Fruit fly (Drosophila melanogaster) whole organism, embryonic: ENCODE results near the gene CG9961.

Experiments used
- Awh ChIP-seq: fragments of 200-800 bp; sonication (Bioruptor generic); IDR thresholded peaks from 2 replicates; pipeline ENCODE4, ENCODE4 v1.3.6; 2022; ENCODE audit warnings: missing biosample characterization, missing genetic modification characterization
- Bdp1 ChIP-seq: fragments of 200-800 bp; sonication (Bioruptor generic); optimal IDR thresholded peaks from 3 replicates; lab custom pipeline; 2016; ENCODE audit warnings: missing biosample characterization, missing genetic modification characterization
- CG10147 ChIP-seq: fragments of 200-800 bp; sonication (Bioruptor generic); optimal IDR thresholded peaks from 2 replicates; lab custom pipeline; 2019; ENCODE audit warnings: missing biosample characterization, mild to moderate bottlenecking, missing genetic modification characterization, moderate library complexity
- CG10654 ChIP-seq: fragments of 200-800 bp; sonication (Bioruptor generic); optimal IDR thresholded peaks from 2 replicates; lab custom pipeline; 2016; ENCODE audit warnings: missing biosample characterization, missing genetic modification characterization
- CG11247 ChIP-seq: fragments of 200-800 bp; sonication (Bioruptor generic); IDR thresholded peaks from 2 replicates; pipeline ENCODE4 v1.3.6; 2022; ENCODE audit warnings: missing biosample characterization, missing genetic modification characterization
- CG12104 ChIP-seq: fragments of 200-800 bp; sonication (Bioruptor generic); optimal IDR thresholded peaks from 3 replicates; lab custom pipeline; 2016; ENCODE audit warnings: missing biosample characterization, missing genetic modification characterization
- CG12659 ChIP-seq: fragments of 200-800 bp; sonication (Bioruptor generic); optimal IDR thresholded peaks from 3 replicates; lab custom pipeline; 2017; ENCODE audit warnings: mild to moderate bottlenecking, missing biosample characterization, missing genetic modification reagents, missing genetic modification characterization
- CG1602 ChIP-seq: fragments of 200-800 bp; sonication (Bioruptor generic); optimal IDR thresholded peaks from 3 replicates; lab custom pipeline; 2016; ENCODE audit warnings: missing biosample characterization, missing genetic modification characterization
- CG16813 ChIP-seq: fragments of 200-800 bp; sonication (Bioruptor generic); IDR thresholded peaks from 3 replicates; pipeline ENCODE4 v1.3.6; 2022; ENCODE audit warnings: missing biosample characterization, missing genetic modification characterization; ENCODE audit not compliant: partially characterized antibody
- CG16863 ChIP-seq: fragments of 200-800 bp; sonication (Bioruptor generic); optimal IDR thresholded peaks from 3 replicates; lab custom pipeline; 2016; ENCODE audit warnings: missing biosample characterization, missing genetic modification characterization
- CG1832 ChIP-seq: fragments of 200-800 bp; sonication (Bioruptor generic); optimal IDR thresholded peaks from 2 replicates; lab custom pipeline; 2017; ENCODE audit warnings: missing biosample characterization, mild to moderate bottlenecking, missing genetic modification characterization, inconsistent platforms
- CG2199 ChIP-seq: fragments of 200-800 bp; sonication (Bioruptor generic); IDR thresholded peaks from 3 replicates; pipeline ENCODE4 v1.3.6; 2022; ENCODE audit warnings: missing biosample characterization, missing genetic modification characterization
- CG30431 ChIP-seq: fragments of 200-800 bp; sonication (Bioruptor generic); optimal IDR thresholded peaks from 2 replicates; lab custom pipeline; 2017; ENCODE audit warnings: missing biosample characterization, missing genetic modification characterization
- CG31224 ChIP-seq: fragments of 200-800 bp; sonication (Bioruptor generic); IDR thresholded peaks from 2 replicates; pipeline ENCODE4 v1.3.6; 2022; ENCODE audit warnings: missing biosample characterization, missing genetic modification characterization
- CG3163 ChIP-seq: fragments of 200-800 bp; sonication (Bioruptor generic); optimal IDR thresholded peaks from 3 replicates; lab custom pipeline; 2016; ENCODE audit warnings: missing biosample characterization, missing genetic modification characterization
- CG3838 ChIP-seq: fragments of 200-800 bp; sonication (Bioruptor generic); optimal IDR thresholded peaks from 3 replicates; lab custom pipeline; 2016; ENCODE audit warnings: missing biosample characterization, missing genetic modification characterization
- CG4820 ChIP-seq: fragments of 200-800 bp; sonication (Bioruptor generic); optimal IDR thresholded peaks from 3 replicates; lab custom pipeline; 2016; ENCODE audit warnings: missing biosample characterization, missing genetic modification characterization
- CG4854 ChIP-seq: fragments of 200-800 bp; sonication (Bioruptor generic); optimal IDR thresholded peaks from 2 replicates; lab custom pipeline; 2016; ENCODE audit warnings: missing biosample characterization, missing genetic modification characterization, inconsistent platforms
- CG7786 ChIP-seq: fragments of 200-800 bp; sonication (Bioruptor generic); optimal IDR thresholded peaks from 2 replicates; lab custom pipeline; 2016; ENCODE audit warnings: missing biosample characterization, missing genetic modification characterization
- CG8359 ChIP-seq: fragments of 200-800 bp; sonication (Bioruptor generic); optimal IDR thresholded peaks from 2 replicates; lab custom pipeline; 2017; ENCODE audit warnings: missing biosample characterization, mild to moderate bottlenecking, missing genetic modification characterization, borderline replicate concordance
- CG8478 ChIP-seq: fragments of >200 bp; optimal IDR thresholded peaks from 2 replicates; lab custom pipeline; 2018
- Dfd ChIP-seq, 2 experiments: fragments of >200 bp; optimal IDR thresholded peaks; 2 replicates each; lab custom pipeline; 2017; ENCODE audit warnings: missing biosample characterization in 2 of 2, missing genetic modification characterization in 2 of 2
- Kr ChIP-seq: fragments of 200-800 bp; sonication (Bioruptor generic); optimal IDR thresholded peaks from 2 replicates; lab custom pipeline; 2017; ENCODE audit warnings: missing biosample characterization, mild to moderate bottlenecking, missing genetic modification characterization
- Lhr ChIP-seq: fragments of 200-800 bp; sonication (Bioruptor generic); optimal IDR thresholded peaks from 3 replicates; lab custom pipeline; 2017; ENCODE audit warnings: mild to moderate bottlenecking, missing biosample characterization, missing genetic modification reagents, missing genetic modification characterization
- Lpt ChIP-seq: fragments of >200 bp; optimal IDR thresholded peaks from 2 replicates; lab custom pipeline; 2018; ENCODE audit warnings: missing biosample characterization, missing genetic modification characterization
- MTF-1 ChIP-seq: fragments of 200-800 bp; sonication (Bioruptor generic); optimal IDR thresholded peaks from 2 replicates; lab custom pipeline; 2018; ENCODE audit warnings: missing biosample characterization, mild to moderate bottlenecking, missing genetic modification characterization, borderline replicate concordance
- Meics ChIP-seq: fragments of 200-800 bp; sonication (Bioruptor generic); optimal IDR thresholded peaks from 2 replicates; lab custom pipeline; 2017; ENCODE audit warnings: missing biosample characterization, mild to moderate bottlenecking, missing genetic modification characterization
- Xrp1 ChIP-seq: fragments of 200-800 bp; sonication (Bioruptor generic); IDR thresholded peaks from 2 replicates; pipeline ENCODE4 v1.3.6; 2022; ENCODE audit warnings: missing biosample characterization, missing genetic modification characterization
- ac ChIP-seq: fragments of 200-800 bp; sonication (Bioruptor generic); optimal IDR thresholded peaks from 3 replicates; lab custom pipeline; 2017; ENCODE audit warnings: missing biosample characterization, mild to moderate bottlenecking, missing genetic modification characterization
- amos ChIP-seq: fragments of 200-800 bp; sonication (Bioruptor generic); IDR thresholded peaks from 2 replicates; pipeline ENCODE4 v1.3.6; 2022; ENCODE audit warnings: missing biosample characterization, missing genetic modification characterization; ENCODE audit not compliant: partially characterized antibody
- ase ChIP-seq: fragments of 200-800 bp; sonication (Bioruptor generic); IDR thresholded peaks from 3 replicates; pipeline ENCODE4 v1.3.6; 2022; ENCODE audit warnings: missing biosample characterization, missing genetic modification characterization
- bsh ChIP-seq, 2 experiments: fragments of 200-800 bp; sonication (Bioruptor generic); optimal IDR thresholded peaks; 2 replicates each; lab custom pipeline; 2017 to 2018; ENCODE audit warnings: mild to moderate bottlenecking in 2 of 2, missing biosample characterization in 2 of 2, missing genetic modification characterization in 2 of 2, moderate library complexity in 1 of 2
- chif ChIP-seq, 2 experiments: fragments of 200-800 bp; sonication (Bioruptor generic); optimal IDR thresholded peaks; 3 replicates each; lab custom pipeline; 2016; ENCODE audit warnings: missing biosample characterization in 2 of 2, missing genetic modification characterization in 2 of 2
- crp ChIP-seq, 2 experiments: fragments of 200-800 bp; sonication (Bioruptor generic); optimal IDR thresholded peaks; 2 replicates in 1 of 2; 3 replicates in 1 of 2; lab custom pipeline; 2017; ENCODE audit warnings: missing biosample characterization in 2 of 2, missing genetic modification characterization in 2 of 2, mild to moderate bottlenecking in 1 of 2, moderate library complexity in 1 of 2
- dati ChIP-seq: fragments of 200-800 bp; sonication (Bioruptor generic); IDR thresholded peaks from 2 replicates; pipeline ENCODE4 v1.3.6; 2022; ENCODE audit warnings: missing biosample characterization, missing genetic modification characterization
- emc ChIP-seq: fragments of 200-800 bp; sonication (Bioruptor generic); optimal IDR thresholded peaks from 2 replicates; lab custom pipeline; 2016; ENCODE audit warnings: missing biosample characterization, missing genetic modification characterization
- ewg ChIP-seq: fragments of 200-800 bp; sonication (Bioruptor generic); optimal IDR thresholded peaks from 3 replicates; lab custom pipeline; 2017; ENCODE audit warnings: mild to moderate bottlenecking, missing biosample characterization, missing genetic modification reagents, missing genetic modification characterization
- gt ChIP-seq: fragments of 200-800 bp; sonication (Bioruptor generic); IDR thresholded peaks from 2 replicates; pipeline ENCODE4 v1.3.6; 2022; ENCODE audit warnings: missing biosample characterization, missing genetic modification characterization
- her ChIP-seq: fragments of 200-800 bp; sonication (Bioruptor generic); optimal IDR thresholded peaks from 2 replicates; lab custom pipeline; 2016; ENCODE audit warnings: missing biosample characterization, missing genetic modification characterization
- ind ChIP-seq: fragments of 200-800 bp; sonication (Bioruptor generic); optimal IDR thresholded peaks from 3 replicates; lab custom pipeline; 2016; ENCODE audit warnings: missing biosample characterization, missing genetic modification characterization
- klu ChIP-seq: fragments of 200-800 bp; sonication (Bioruptor generic); IDR thresholded peaks from 2 replicates; pipeline ENCODE4 v1.3.6; 2022; ENCODE audit warnings: missing biosample characterization, missing genetic modification characterization
- kni ChIP-seq: fragments of 200-800 bp; sonication (Bioruptor generic); optimal IDR thresholded peaks from 3 replicates; lab custom pipeline; 2017; ENCODE audit warnings: mild to moderate bottlenecking, missing biosample characterization, missing genetic modification reagents, missing genetic modification characterization
- lola ChIP-seq, 3 experiments: fragments of >200 bp in 2 of 3; fragments of 200-800 bp in 1 of 3; sonication (Bioruptor generic) in 1 of 3; optimal IDR thresholded peaks; 2 replicates each; lab custom pipeline; 2017 to 2019; ENCODE audit warnings: missing biosample characterization in 3 of 3, missing genetic modification characterization in 3 of 3, mild to moderate bottlenecking in 1 of 3, moderate library complexity in 1 of 3
- pfk ChIP-seq: fragments of 200-800 bp; sonication (Bioruptor generic); optimal IDR thresholded peaks from 2 replicates; lab custom pipeline; 2018; ENCODE audit warnings: missing biosample characterization, mild to moderate bottlenecking, missing genetic modification characterization, moderate library complexity
- ro ChIP-seq: fragments of 200-800 bp; sonication (Bioruptor generic); IDR thresholded peaks from 2 replicates; pipeline ENCODE4 v1.3.6; 2022; ENCODE audit warnings: missing biosample characterization, missing genetic modification characterization
- so ChIP-seq: fragments of 200-800 bp; sonication (Bioruptor generic); IDR thresholded peaks from 3 replicates; pipeline ENCODE4 v1.3.6; 2022; ENCODE audit warnings: missing biosample characterization, missing genetic modification characterization
- sqz ChIP-seq: fragments of 200-800 bp; sonication (Bioruptor generic); optimal IDR thresholded peaks from 3 replicates; lab custom pipeline; 2018; ENCODE audit warnings: missing biosample characterization, mild to moderate bottlenecking, missing genetic modification characterization
- tin ChIP-seq: fragments of 200-800 bp; sonication (Bioruptor generic); optimal IDR thresholded peaks from 3 replicates; lab custom pipeline; 2016; ENCODE audit warnings: missing biosample characterization, missing genetic modification characterization
- vfl ChIP-seq: fragments of 200-800 bp; sonication (Bioruptor generic); optimal IDR thresholded peaks from 2 replicates; lab custom pipeline; 2016; ENCODE audit warnings: missing biosample characterization, missing genetic modification characterization
- wdn ChIP-seq: fragments of 200-800 bp; sonication (Bioruptor generic); IDR thresholded peaks from 2 replicates; pipeline ENCODE4 v1.3.6; 2022; ENCODE audit warnings: missing biosample characterization, missing genetic modification characterization
- zfh1 ChIP-seq: fragments of 200-800 bp; sonication (Bioruptor generic); IDR thresholded peaks from 3 replicates; pipeline ENCODE4 v1.3.6; 2022; ENCODE audit warnings: missing biosample characterization, missing genetic modification characterization

CG9961 gene

DNA sequence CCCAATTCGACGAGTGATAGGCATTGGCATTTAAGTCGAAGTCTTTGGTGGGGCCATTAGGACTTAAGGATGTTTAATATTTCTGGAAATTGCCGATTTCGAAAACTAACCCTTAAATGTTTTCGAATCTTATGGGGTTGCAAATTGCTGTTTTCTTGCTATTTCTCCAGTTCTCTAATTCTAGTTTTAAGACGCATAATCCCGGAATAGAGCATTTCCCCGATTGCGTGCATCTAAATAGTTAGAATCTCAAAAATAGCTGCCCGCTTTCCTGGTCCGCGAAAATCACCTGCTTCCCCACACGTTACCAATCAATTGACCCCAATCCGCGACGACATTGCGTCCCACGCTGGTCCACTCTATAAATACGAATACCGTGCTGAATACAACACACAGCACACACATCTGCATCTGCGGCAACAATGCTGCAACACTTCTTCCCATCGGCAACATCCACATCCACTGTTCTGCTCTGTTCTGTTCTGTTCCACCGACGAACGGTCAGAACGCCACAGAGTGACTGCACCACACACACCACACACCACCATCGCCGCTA lies 7.2 kb upstream of the CG9961 start, which contains the start of gene Bacc (continued):
- TF ChIP-seq CG2199 (GFP tag; lab: Robert Waterston, UW) (no peak), tin (GFP tag; lab: Kevin White, UChicago) (peak; percentile 80), CG10654 (GFP tag; lab: Kevin White, UChicago) (peak; percentile 80), CG8359 (GFP tag; lab: Kevin White, UChicago) (peak; percentile 65), CG1832 (no peak), so (no peak), CG30431 (GFP tag; lab: Kevin White, UChicago) (peak; percentile 84), crp (GFP tag; optimal IDR thresholded peaks at IDR 0.05; lab: Kevin White, UChicago) (peak in 1 of 2 experiments; percentile 38), ase (GFP tag; lab: Robert Waterston, UW) (no peak), Awh (GFP tag; lab: Robert Waterston, UW) (no peak), CG31224 (GFP tag; lab: Robert Waterston, UW) (no peak), gt (GFP tag; lab: Robert Waterston, UW) (no peak), ac (GFP tag; lab: Kevin White, UChicago) (peak; percentile 25), Dfd (GFP tag; optimal IDR thresholded peaks at IDR 0.05; lab: Kevin White, UChicago) (peak in 1 of 2 experiments; percentile 61), CG12659 (GFP tag; lab: Kevin White, UChicago) (peak; percentile 95), vfl (GFP tag; lab: Kevin White, UChicago) (peak; percentile 82), Bdp1 (peak; percentile 69), chif (GFP tag; optimal IDR thresholded peaks at IDR 0.05; lab: Kevin White, UChicago) (peak; percentile 76 to 87), lola (GFP tag; optimal IDR thresholded peaks at IDR 0.05; lab: Kevin White, UChicago) (peak in 1 of 3 experiments; percentile 73), Lpt (no peak), CG16813 (GFP tag; lab: Robert Waterston, UW) (no peak), klu (no peak), ro (GFP tag; lab: Robert Waterston, UW) (no peak), ewg (GFP tag; lab: Kevin White, UChicago) (peak; percentile 33), CG3163 (GFP tag; lab: Kevin White, UChicago) (peak; percentile 67), CG12104 (GFP tag; lab: Kevin White, UChicago) (peak; percentile 89), CG10147 (GFP tag; lab: Kevin White, UChicago) (peak; percentile 95), CG11247 (no peak), pfk (GFP tag; lab: Kevin White, UChicago) (peak; percentile 80), CG7786 (peak; percentile 93), MTF-1 (GFP tag; lab: Kevin White, UChicago) (peak; percentile 61), CG4820 (GFP tag; lab: Kevin White, UChicago) (peak; percentile 80), sqz (peak; percentile 81), CG3838 (GFP tag; lab: Kevin White, UChicago) (peak; percentile 64), Lhr (peak; percentile 62), CG16863 (GFP tag; lab: Kevin White, UChicago) (peak; percentile 83), kni (GFP tag; lab: Kevin White, UChicago) (peak; percentile 50), CG4854 (GFP tag; lab: Kevin White, UChicago) (peak; percentile 77), her (GFP tag; lab: Kevin White, UChicago) (peak; percentile 88), CG1602 (GFP tag; lab: Kevin White, UChicago) (peak; percentile 67), wdn (no peak), Xrp1 (GFP tag; lab: Robert Waterston, UW) (no peak), CG8478 (lab: Kevin White, UChicago) (no peak), emc (GFP tag; lab: Kevin White, UChicago) (peak; percentile 73), dati (no peak), zfh1 (no peak), Kr (GFP tag; lab: Kevin White, UChicago) (no peak), amos (no peak), bsh (GFP tag; optimal IDR thresholded peaks at IDR 0.05; lab: Kevin White, UChicago) (peak; percentile 79 to 99), Meics (GFP tag; lab: Kevin White, UChicago) (peak; percentile 94), ind (GFP tag; lab: Kevin White, UChicago) (peak; percentile 89)
